Fruit fly (Drosophila melanogaster) whole organism, wandering third instar larva: Measurements from ENCODE around the gene CG6340.

Experiments
- CG32264 ChIP-seq: fragments of 200-800 bp; sonication (Bioruptor generic); optimal IDR thresholded peaks from 2 replicates; lab custom pipeline; 2016; ENCODE audit warnings: missing biosample characterization, missing genetic modification characterization
- Hr78 ChIP-seq: fragments of >200 bp; optimal IDR thresholded peaks from 2 replicates; lab custom pipeline; 2017; ENCODE audit warnings: missing biosample characterization, missing genetic modification characterization
- h ChIP-seq: fragments of 200-800 bp; sonication (Bioruptor generic); optimal IDR thresholded peaks from 3 replicates; lab custom pipeline; 2016; ENCODE audit warnings: missing biosample characterization, mild to moderate bottlenecking, missing genetic modification characterization
- jim ChIP-seq: fragments of 175-275, 200-325 bp; sonication (Bioruptor generic); optimal IDR thresholded peaks from 2 replicates; lab custom pipeline; 2016; ENCODE audit warnings: missing biosample characterization, mild to moderate bottlenecking, missing genetic modification characterization
- psq ChIP-seq: fragments of 200-800 bp; sonication (Bioruptor generic); optimal IDR thresholded peaks from 3 replicates; lab custom pipeline; 2017; ENCODE audit warnings: missing biosample characterization, mild to moderate bottlenecking, missing genetic modification characterization, moderate library complexity
- tai ChIP-seq: sonication (Bioruptor generic); optimal IDR thresholded peaks from 2 replicates; lab custom pipeline; 2016; ENCODE audit warnings: missing biosample characterization, missing genetic modification characterization

- TF ChIP-seq psq (no peak), jim (GFP tag; lab: Kevin White, UChicago) (no peak), tai (GFP tag; lab: Kevin White, UChicago) (no peak), h (GFP tag; lab: Kevin White, UChicago) (no peak), Hr78 (GFP tag; lab: Kevin White, UChicago) (no peak), CG32264 (GFP tag; lab: Kevin White, UChicago) (no peak)
Observed at dm6 chrX:15490519-15490918, 8.3 kb downstream of the CG6340 start.
